Worm (Caenorhabditis elegans) whole organism, mixed stage, embryonic: Measurements from ENCODE around the gene C09G1.4.

ENCODE experiments used
- blmp-1 ChIP-seq: fragments of 150-350 bp; optimal IDR thresholded peaks from 2 replicates; lab custom pipeline; 2014; ENCODE audit warnings: missing biosample characterization, missing genetic modification characterization
- ceh-83 ChIP-seq: fragments of 200-800 bp; sonication (Bioruptor generic); optimal IDR thresholded peaks from 2 replicates; lab custom pipeline; 2018; ENCODE audit warnings: mild to moderate bottlenecking, missing genetic modification characterization, missing compliant biosample characterization
- elt-1 ChIP-seq: sonication (generic microtip); optimal IDR thresholded peaks from 2 replicates; lab custom pipeline; 2017; ENCODE audit warnings: missing genetic modification characterization, mild to moderate bottlenecking, missing compliant biosample characterization, antibody characterized with exemption, moderate library complexity, borderline replicate concordance; ENCODE audit not compliant: insufficient read depth
- lsy-2 ChIP-seq: fragments of 150-350 bp; optimal IDR thresholded peaks from 2 replicates; lab custom pipeline; 2014; ENCODE audit warnings: missing biosample characterization, missing genetic modification characterization
- mep-1 ChIP-seq: fragments of 150-350 bp; optimal IDR thresholded peaks from 2 replicates; lab custom pipeline; 2017; ENCODE audit warnings: missing biosample characterization, missing genetic modification reagents, missing genetic modification characterization, inconsistent platforms
- nhr-12 ChIP-seq: fragments of 150-350 bp; optimal IDR thresholded peaks from 2 replicates; lab custom pipeline; 2014; ENCODE audit warnings: missing biosample characterization, missing genetic modification characterization
- nhr-76 ChIP-seq: sonication (generic microtip); optimal IDR thresholded peaks from 2 replicates; lab custom pipeline; 2017; ENCODE audit warnings: missing biosample characterization, missing genetic modification characterization
- pha-4 ChIP-seq: fragments of 150-350 bp; optimal IDR thresholded peaks from 2 replicates; lab custom pipeline; 2018; ENCODE audit warnings: missing biosample characterization, missing genetic modification reagents, missing genetic modification characterization
- sem-2 ChIP-seq: fragments of 200-800 bp; sonication (Bioruptor generic); optimal IDR thresholded peaks from 2 replicates; lab custom pipeline; 2018; ENCODE audit warnings: mild to moderate bottlenecking, missing genetic modification characterization, missing compliant biosample characterization
- snpc-4 ChIP-seq: fragments of 150-350 bp; optimal IDR thresholded peaks from 2 replicates; lab custom pipeline; 2014; ENCODE audit warnings: missing biosample characterization, missing genetic modification characterization
- unc-120 ChIP-seq: sonication (generic microtip); optimal IDR thresholded peaks from 2 replicates; lab custom pipeline; 2017; ENCODE audit warnings: missing genetic modification characterization, missing compliant biosample characterization; ENCODE audit not compliant: poor library complexity, severe bottlenecking
- unc-62 ChIP-seq: fragments of 150-350 bp; optimal IDR thresholded peaks from 2 replicates; lab custom pipeline; 2014; ENCODE audit warnings: missing biosample characterization, missing genetic modification reagents, missing genetic modification characterization

DNA sequence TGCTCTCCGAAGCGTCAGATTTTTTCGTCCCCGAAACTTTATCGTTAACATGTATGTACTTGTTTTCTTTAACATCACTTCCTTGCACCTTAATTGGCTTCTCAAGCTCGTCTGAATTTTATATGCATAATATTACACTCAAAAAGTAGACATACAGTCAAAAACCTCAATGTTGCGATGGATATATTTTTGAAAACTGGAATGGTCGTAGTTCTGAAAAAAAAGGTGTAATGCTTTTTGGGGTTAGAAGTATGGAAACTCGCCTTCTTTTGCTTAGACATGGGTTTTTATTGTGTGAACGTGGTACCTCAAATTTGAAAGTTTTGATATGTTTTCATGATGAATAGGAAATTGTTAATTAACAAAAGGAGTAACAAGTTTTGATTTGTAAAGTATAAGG lies 23.8 kb downstream of the C09G1.4 start, which contains the start of gene C09G1.2:
- no peak for TF ChIP-seq snpc-4 (tag; lab: Kevin White, UChicago)
- no peak for TF ChIP-seq lsy-2 (tag; lab: Kevin White, UChicago)
- no peak for TF ChIP-seq sem-2 (GFP tag; lab: Kevin White, UChicago)
- TF ChIP-seq mep-1 (tag; lab: Kevin White, UChicago), result no peak
- TF ChIP-seq nhr-12 (tag; lab: Kevin White, UChicago), result no peak
- no peak for TF ChIP-seq ceh-83 (GFP tag; lab: Kevin White, UChicago)
- TF ChIP-seq unc-62 (GFP tag; lab: Kevin White, UChicago), result no peak
- no peak for TF ChIP-seq blmp-1 (tag; lab: Kevin White, UChicago)
- no peak for TF ChIP-seq elt-1 (tag; lab: Kevin White, UChicago)
- TF ChIP-seq pha-4 (tag; lab: Kevin White, UChicago), result no peak
- TF ChIP-seq nhr-76 (tag; lab: Kevin White, UChicago), result no peak
- no peak for TF ChIP-seq unc-120 (tag; lab: Kevin White, UChicago)
